Fruit fly (Drosophila melanogaster): ENCODE data around the gene CG32436.

DNA sequence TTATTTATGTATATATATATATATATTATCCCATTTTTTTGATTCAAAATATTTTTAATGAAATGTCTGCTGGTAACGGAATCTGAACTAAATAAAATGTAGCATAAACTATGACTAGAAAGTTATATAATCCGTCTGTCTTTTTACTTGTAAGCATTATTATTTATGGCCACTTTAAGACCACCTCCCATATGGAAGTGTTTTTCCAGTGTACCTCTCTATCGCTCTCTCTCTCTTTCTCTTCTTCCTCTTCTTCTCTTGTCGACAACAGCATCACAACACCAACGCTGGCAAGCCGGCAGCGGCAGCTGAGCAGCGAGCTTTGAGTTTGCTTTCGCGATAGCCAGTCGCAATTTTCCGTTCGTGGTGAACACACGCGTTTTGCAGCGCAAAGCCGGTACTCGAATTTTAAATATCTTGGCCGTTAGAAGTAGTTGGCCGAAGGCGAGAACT, 38.4 kb downstream of the CG32436 start, which contains the start of gene rgn:
- TF ChIP-seq N (GFP tag; optimal IDR thresholded peaks at IDR 0.05) (no peak), brk (GFP tag; optimal IDR thresholded peaks at IDR 0.05) (peak; percentile 3), Hr78 (GFP tag; optimal IDR thresholded peaks at IDR 0.05) (no peak)

Measured in whole organism, wandering third instar larva.